Worm (Caenorhabditis elegans): ENCODE results near the gene F22F7.7.

ce11 chrV:2081894-2082293, 57.9 kb downstream of the F22F7.7 start:
- no peak for TF ChIP-seq lin-26 (GFP tag; IDR thresholded peaks at IDR 0.05)
- TF ChIP-seq pha-4 (tag; optimal IDR thresholded peaks at IDR 0.05) = no peak
- no peak for TF ChIP-seq attf-3 (GFP tag; conservative IDR thresholded peaks at IDR 0.05)
- TF ChIP-seq C06A6.2 (GFP tag; conservative IDR thresholded peaks at IDR 0.05) = no peak
- no peak for TF ChIP-seq sea-2 (GFP tag; IDR thresholded peaks at IDR 0.05)
- TF ChIP-seq efl-1 (GFP tag; optimal IDR thresholded peaks at IDR 0.05) = no peak
- TF ChIP-seq B0336.3 (GFP tag; IDR thresholded peaks at IDR 0.05) = no peak
- no peak for TF ChIP-seq zfh-2 (GFP tag; conservative IDR thresholded peaks at IDR 0.05)
- no peak for TF ChIP-seq ztf-22 (GFP tag; optimal IDR thresholded peaks at IDR 0.05)
- TF ChIP-seq F49E8.2 (tag; optimal IDR thresholded peaks at IDR 0.05; ENCODE audit: insufficient read depth) = no peak

Measured in whole organism, young adult.